Fruit fly (Drosophila melanogaster): ENCODE results near the gene CG3223.

DNA sequence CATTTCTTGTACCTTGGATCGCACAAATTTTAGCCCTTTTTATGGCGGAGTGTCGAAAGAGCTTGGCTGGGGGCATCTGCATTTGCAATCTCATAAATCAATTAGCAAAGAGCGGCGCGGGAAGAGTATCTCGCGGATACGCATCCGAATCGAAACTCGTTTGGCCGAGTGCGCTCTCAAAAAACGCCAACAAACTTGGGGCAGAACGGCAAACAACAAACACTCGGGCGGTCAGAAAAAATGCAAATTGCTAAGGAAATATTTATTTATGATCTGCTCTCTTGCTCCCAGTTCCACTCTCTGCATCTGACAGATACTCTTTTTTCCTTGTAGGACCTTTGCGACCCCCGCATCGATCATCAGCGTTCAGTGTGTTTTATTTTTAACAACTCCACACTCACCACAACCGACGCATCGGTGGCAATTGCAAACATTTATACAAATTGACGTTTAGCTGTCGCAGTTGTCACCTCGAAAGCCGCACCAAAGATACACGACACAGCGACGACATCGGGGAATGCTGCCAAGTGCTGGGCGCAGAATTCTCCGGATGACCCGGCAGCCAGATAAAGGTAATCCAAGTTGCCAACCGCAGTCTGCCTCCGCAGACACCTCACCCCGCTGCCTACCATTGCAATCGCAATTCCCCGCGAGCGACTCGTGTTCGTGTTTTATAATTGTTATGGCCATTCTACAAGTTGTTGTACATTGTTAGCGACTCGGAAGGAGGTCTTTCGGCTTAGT lies 40.1 kb upstream of the CG3223 start:
- TF ChIP-seq cad (GFP tag; optimal IDR thresholded peaks at IDR 0.05) (no peak), CG31224 (GFP tag; IDR thresholded peaks at IDR 0.05) (no peak), Scr (GFP tag; IDR thresholded peaks at IDR 0.05; ENCODE audit: partially characterized antibody) (no peak), CG3065 (GFP tag; optimal IDR thresholded peaks at IDR 0.05) (no peak), ssp (GFP tag; IDR thresholded peaks at IDR 0.05) (no peak), eve (GFP tag; optimal IDR thresholded peaks at IDR 0.05) (no peak), Oaz (GFP tag; IDR thresholded peaks at IDR 0.05) (no peak), knrl (GFP tag; IDR thresholded peaks at IDR 0.05; ENCODE audit: partially characterized antibody) (no peak), dpn (GFP tag; optimal IDR thresholded peaks at IDR 0.05) (no peak), Blimp-1 (GFP tag; optimal IDR thresholded peaks at IDR 0.05) (no peak), ATbp (GFP tag; optimal IDR thresholded peaks at IDR 0.05) (no peak), CG2712 (tag; optimal IDR thresholded peaks at IDR 0.05) (no peak), ac (GFP tag; optimal IDR thresholded peaks at IDR 0.05) (no peak), CG16779 (GFP tag; IDR thresholded peaks at IDR 0.05) (no peak)
